Worm (Caenorhabditis elegans) whole organism, L3 larva: Measurements from ENCODE around the gene F28F9.3.

Source experiments
- ceh-9 ChIP-seq: sonication (generic microtip); optimal IDR thresholded peaks from 2 replicates; lab custom pipeline; 2018; ENCODE audit warnings: missing biosample characterization, missing genetic modification characterization
- elt-3 ChIP-seq, 3 experiments: fragments of 150-350 bp in 1 of 3; sonication (generic microtip) in 2 of 3; optimal IDR thresholded peaks; 2 replicates in 2 of 3; 4 replicates in 1 of 3; lab custom pipeline; 2014 to 2017; ENCODE audit warnings: missing biosample characterization in 3 of 3, missing genetic modification characterization in 3 of 3
- fos-1 ChIP-seq: fragments of 150-350 bp; optimal IDR thresholded peaks from 2 replicates; lab custom pipeline; 2014; ENCODE audit warnings: missing biosample characterization, missing genetic modification characterization
- jun-1 ChIP-seq: fragments of 150-350 bp; optimal IDR thresholded peaks from 2 replicates; lab custom pipeline; 2014; ENCODE audit warnings: missing biosample characterization, missing genetic modification reagents, missing genetic modification characterization
- lin-39 ChIP-seq: fragments of 150-350 bp; optimal IDR thresholded peaks from 2 replicates; lab custom pipeline; 2018; ENCODE audit warnings: missing biosample characterization, missing genetic modification reagents, missing genetic modification characterization
- nhr-11 ChIP-seq: fragments of 150-350 bp; optimal IDR thresholded peaks from 2 replicates; lab custom pipeline; 2014; ENCODE audit warnings: missing biosample characterization, missing genetic modification characterization
- nhr-23 ChIP-seq: fragments of 150-350 bp; optimal IDR thresholded peaks from 2 replicates; lab custom pipeline; 2014; ENCODE audit warnings: missing biosample characterization, missing genetic modification reagents, missing genetic modification characterization
- nhr-237 ChIP-seq: fragments of 150-350 bp; optimal IDR thresholded peaks from 2 replicates; lab custom pipeline; 2014; ENCODE audit warnings: missing biosample characterization, missing genetic modification characterization
- nhr-28 ChIP-seq: fragments of 150-350 bp; optimal IDR thresholded peaks from 2 replicates; lab custom pipeline; 2014; ENCODE audit warnings: missing biosample characterization, missing genetic modification characterization
- unc-62 ChIP-seq: fragments of 150-350 bp; sonication (generic microtip); optimal IDR thresholded peaks from 4 replicates; lab custom pipeline; 2014; ENCODE audit warnings: missing biosample characterization, missing genetic modification reagents, missing genetic modification characterization

ce11 chrIV:3820133-3820532 lies 6.6 kb upstream of the F28F9.3 start:
- TF ChIP-seq nhr-28 = no peak
- TF ChIP-seq unc-62 (GFP tag; lab: Kevin White, UChicago) = no peak
- TF ChIP-seq lin-39 (tag; lab: Kevin White, UChicago) = no peak
- TF ChIP-seq elt-3 (tag; optimal IDR thresholded peaks at IDR 0.05; lab: Kevin White, UChicago) = no peak
- TF ChIP-seq fos-1 = no peak
- no peak for TF ChIP-seq ceh-9 (tag; lab: Kevin White, UChicago)
- no peak for TF ChIP-seq nhr-237 (tag; lab: Kevin White, UChicago)
- TF ChIP-seq nhr-11 (tag; lab: Kevin White, UChicago) = no peak
- no peak for TF ChIP-seq jun-1
- no peak for TF ChIP-seq nhr-23
